Fruit fly (Drosophila melanogaster) whole organism, pupa: Measurements from ENCODE around the gene IntS2.

Experiments
- CG13204 ChIP-seq: fragments of 200-800 bp; sonication (Bioruptor generic); optimal IDR thresholded peaks from 2 replicates; lab custom pipeline; 2018; ENCODE audit warnings: missing biosample characterization, mild to moderate bottlenecking, missing genetic modification characterization, moderate library complexity
- CG14655 ChIP-seq: fragments of 200-800 bp; sonication (Bioruptor generic); optimal IDR thresholded peaks from 3 replicates; lab custom pipeline; 2017; ENCODE audit warnings: mild to moderate bottlenecking, missing biosample characterization, missing genetic modification reagents, missing genetic modification characterization
- CG8159 ChIP-seq: fragments of 200-800 bp; sonication (Bioruptor generic); optimal IDR thresholded peaks from 3 replicates; lab custom pipeline; 2018; ENCODE audit warnings: missing biosample characterization, mild to moderate bottlenecking, missing genetic modification characterization, moderate library complexity
- CG9948 ChIP-seq: fragments of 200-800 bp; sonication (Bioruptor generic); optimal IDR thresholded peaks from 2 replicates; lab custom pipeline; 2018; ENCODE audit warnings: missing biosample characterization, mild to moderate bottlenecking, missing genetic modification characterization, moderate library complexity
- EcR ChIP-seq: fragments of 200-800 bp; sonication (Bioruptor generic); optimal IDR thresholded peaks from 3 replicates; lab custom pipeline; 2019; ENCODE audit warnings: missing biosample characterization, missing genetic modification characterization, mild to moderate bottlenecking, moderate library complexity, missing genetic modification reagents
- Pif1B ChIP-seq: fragments of 200-800 bp; sonication (Bioruptor generic); optimal IDR thresholded peaks from 3 replicates; lab custom pipeline; 2016; ENCODE audit warnings: missing biosample characterization, missing genetic modification characterization

- peak; percentile 97 for TF ChIP-seq Pif1B (GFP tag; lab: Kevin White, UChicago)
- peak; percentile 93 for TF ChIP-seq CG14655 (GFP tag; lab: Kevin White, UChicago)
- TF ChIP-seq CG8159, result peak; percentile 92
- peak; percentile 82 for TF ChIP-seq CG9948
- peak; percentile 92 for TF ChIP-seq CG13204 (GFP tag; lab: Kevin White, UChicago)
- peak; percentile 13 for TF ChIP-seq EcR
Measured at dm6 chrX:17682745-17683505, 26.3 kb upstream of the IntS2 start.
